Worm (Caenorhabditis elegans) whole organism, L1 larva: ENCODE results near the gene F10A3.12.

Experiments
- C16A3.4 ChIP-seq: fragments of 150-350 bp; optimal IDR thresholded peaks from 2 replicates; lab custom pipeline; 2014; ENCODE audit warnings: missing biosample characterization, missing genetic modification characterization
- aha-1 ChIP-seq: fragments of 150-350 bp; optimal IDR thresholded peaks from 2 replicates; lab custom pipeline; 2014; ENCODE audit warnings: missing biosample characterization, missing genetic modification characterization
- blmp-1 ChIP-seq: fragments of 150-350 bp; optimal IDR thresholded peaks from 2 replicates; lab custom pipeline; 2014; ENCODE audit warnings: missing biosample characterization, missing genetic modification characterization
- ceh-82 ChIP-seq, 3 experiments: fragments of 150-350 bp in 1 of 3; sonication (generic microtip) in 2 of 3; optimal IDR thresholded peaks; 2 replicates each; lab custom pipeline; 2014 to 2017; ENCODE audit warnings: missing biosample characterization in 3 of 3, missing genetic modification characterization in 3 of 3
- dpl-1 ChIP-seq, 3 experiments: fragments of 150-350 bp in 2 of 3; sonication (generic microtip) in 1 of 3; optimal IDR thresholded peaks; 2 replicates each; lab custom pipeline; 2014 to 2017; ENCODE audit warnings: missing biosample characterization in 3 of 3, missing genetic modification characterization in 3 of 3, missing genetic modification reagents in 3 of 3
- efl-1 ChIP-seq, 4 experiments: fragments of 150-350 bp; optimal IDR thresholded peaks in 3 of 4; peaks in 1 of 4; 1 replicate in 1 of 4; 2 replicates in 3 of 4; lab custom pipeline; 2014; ENCODE audit warnings: missing biosample characterization in 2 of 4, missing genetic modification characterization in 2 of 4, missing genetic modification reagents in 2 of 4
- elt-3 ChIP-seq, 6 experiments: fragments of 150-350 bp in 1 of 6; sonication (generic microtip); optimal IDR thresholded peaks; 2 replicates each; lab custom pipeline; 2017 to 2018; ENCODE audit warnings: missing biosample characterization in 6 of 6, missing genetic modification characterization in 6 of 6, inconsistent platforms in 1 of 6
- fkh-4 ChIP-seq: sonication (generic microtip); optimal IDR thresholded peaks from 2 replicates; lab custom pipeline; 2016; ENCODE audit warnings: missing compliant biosample characterization, missing genetic modification characterization, borderline replicate concordance
- grh-1 ChIP-seq: fragments of 200-800 bp; sonication (Bioruptor generic); IDR thresholded peaks from 2 replicates; pipeline ENCODE4 v1.3.6; 2022; ENCODE audit warnings: missing genetic modification reagents, missing genetic modification characterization, missing compliant biosample characterization
- jun-1 ChIP-seq: fragments of 150-350 bp; optimal IDR thresholded peaks from 2 replicates; lab custom pipeline; 2014; ENCODE audit warnings: missing biosample characterization, missing genetic modification reagents, missing genetic modification characterization
- lin-14 ChIP-seq: fragments of 200-800 bp; sonication (Bioruptor generic); optimal IDR thresholded peaks from 2 replicates; lab custom pipeline; 2018; ENCODE audit warnings: mild to moderate bottlenecking, missing genetic modification characterization, moderate library complexity, missing compliant biosample characterization
- lin-35 ChIP-seq, 2 experiments: fragments of 150-350 bp; optimal IDR thresholded peaks; 2 replicates each; lab custom pipeline; 2014; ENCODE audit warnings: missing biosample characterization in 2 of 2, missing genetic modification characterization in 2 of 2, missing genetic modification reagents in 2 of 2
- lin-39 ChIP-seq: fragments of 150-350 bp; optimal IDR thresholded peaks from 2 replicates; lab custom pipeline; 2014; ENCODE audit warnings: missing biosample characterization, missing genetic modification reagents, missing genetic modification characterization
- lsy-2 ChIP-seq, 2 experiments: fragments of 150-350 bp; optimal IDR thresholded peaks; 2 replicates each; lab custom pipeline; 2014; ENCODE audit warnings: missing biosample characterization in 2 of 2, missing genetic modification characterization in 2 of 2
- mdl-1 ChIP-seq, 2 experiments: fragments of 150-350 bp; optimal IDR thresholded peaks; 2 replicates each; lab custom pipeline; 2014 to 2017; ENCODE audit warnings: missing biosample characterization in 2 of 2, missing genetic modification characterization in 2 of 2, inconsistent platforms in 1 of 2
- nhr-11 ChIP-seq: fragments of 150-350 bp; optimal IDR thresholded peaks from 2 replicates; lab custom pipeline; 2014; ENCODE audit warnings: missing biosample characterization, missing genetic modification characterization
- nhr-19 ChIP-seq: fragments of 200-800 bp; sonication (Bioruptor generic); conservative IDR thresholded peaks from 2 replicates; pipeline ENCODE4 v1.3.6; 2022; ENCODE audit warnings: missing genetic modification characterization, missing compliant biosample characterization
- nhr-20 ChIP-seq: sonication (generic microtip); optimal IDR thresholded peaks from 2 replicates; lab custom pipeline; 2016; ENCODE audit warnings: mild to moderate bottlenecking, missing genetic modification characterization, missing compliant biosample characterization
- nhr-237 ChIP-seq: fragments of 150-350 bp; optimal IDR thresholded peaks from 2 replicates; lab custom pipeline; 2014; ENCODE audit warnings: missing biosample characterization, missing genetic modification characterization
- nhr-71 ChIP-seq: sonication (generic microtip); optimal IDR thresholded peaks from 2 replicates; lab custom pipeline; 2016; ENCODE audit warnings: mild to moderate bottlenecking, missing genetic modification characterization, moderate library complexity, missing compliant biosample characterization
- nhr-85 ChIP-seq: sonication (generic microtip); peaks from one replicate; lab custom pipeline; 2016; ENCODE audit warnings: missing genetic modification characterization, inconsistent platforms, missing compliant biosample characterization
- nhr-90 ChIP-seq: sonication (generic microtip); optimal IDR thresholded peaks from 2 replicates; lab custom pipeline; 2016; ENCODE audit warnings: mild to moderate bottlenecking, missing genetic modification characterization, missing compliant biosample characterization; ENCODE audit not compliant: poor library complexity
- snu-23 ChIP-seq: sonication (generic microtip); optimal IDR thresholded peaks from 2 replicates; lab custom pipeline; 2016; ENCODE audit warnings: missing genetic modification characterization, missing compliant biosample characterization
- zag-1 ChIP-seq: fragments of 150-350 bp; optimal IDR thresholded peaks from 2 replicates; lab custom pipeline; 2014; ENCODE audit warnings: missing biosample characterization, missing genetic modification characterization

Gene F10A3.12

DNA sequence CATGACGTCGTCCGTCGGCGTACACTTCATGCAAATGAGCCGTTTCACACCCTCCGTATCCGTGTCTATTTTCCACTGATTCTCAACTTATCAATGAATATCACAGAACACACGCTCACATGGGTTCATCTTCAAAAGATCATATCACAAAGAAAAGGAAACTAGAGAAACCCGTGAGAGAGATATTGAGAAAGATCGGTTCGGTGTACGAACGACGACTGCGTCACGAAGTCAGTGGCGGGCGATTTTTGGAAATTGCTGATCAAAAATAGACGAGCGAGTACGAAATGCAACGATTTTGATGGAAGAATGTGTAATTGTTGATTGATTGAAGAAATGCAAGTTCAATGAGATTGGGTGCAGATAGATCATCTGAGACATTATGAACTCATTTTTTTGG, 49.5 kb downstream of the F10A3.12 start:
- peak in 1 of 2 experiments; percentile 14 for TF ChIP-seq lsy-2 (tag; optimal IDR thresholded peaks at IDR 0.05; lab: Kevin White, UChicago)
- TF ChIP-seq blmp-1 (tag; lab: Kevin White, UChicago): peak; percentile 85
- TF ChIP-seq nhr-20 (tag; lab: Kevin White, UChicago): peak; percentile 86
- peak; percentile 76 for TF ChIP-seq lin-14 (GFP tag; lab: Kevin White, UChicago)
- TF ChIP-seq nhr-11 (tag; lab: Kevin White, UChicago): no peak
- peak; percentile 39; the same call in 1 of the 2 replicates for TF ChIP-seq grh-1 (GFP tag; lab: Robert Waterston, UW)
- TF ChIP-seq lin-39 (tag; lab: Kevin White, UChicago): no peak
- peak in 1 of 3 experiments; percentile 3 for TF ChIP-seq dpl-1 (GFP tag; optimal IDR thresholded peaks at IDR 0.05; lab: Kevin White, UChicago)
- peak in 1 of 2 experiments; percentile 9 for TF ChIP-seq mdl-1 (tag; optimal IDR thresholded peaks at IDR 0.05; lab: Kevin White, UChicago)
- TF ChIP-seq snu-23 (GFP tag; lab: Kevin White, UChicago): peak; percentile 64
- no peak for TF ChIP-seq aha-1 (tag; lab: Kevin White, UChicago)
- peak; percentile 96 for TF ChIP-seq nhr-85 (tag; lab: Kevin White, UChicago)
- no peak for TF ChIP-seq ceh-82 (tag; optimal IDR thresholded peaks at IDR 0.05; lab: Kevin White, UChicago)
- TF ChIP-seq nhr-237 (tag; lab: Kevin White, UChicago): no peak
- peak in 1 of 2 experiments; percentile 42 for TF ChIP-seq lin-35 (GFP tag; optimal IDR thresholded peaks at IDR 0.05; lab: Kevin White, UChicago)
- TF ChIP-seq nhr-71 (tag; lab: Kevin White, UChicago): peak; percentile 69
- peak; percentile 10 for TF ChIP-seq nhr-90 (tag; lab: Kevin White, UChicago)
- no peak for TF ChIP-seq efl-1 (optimal IDR thresholded peaks at IDR 0.05; lab: Kevin White, UChicago)
- TF ChIP-seq efl-1 (GFP tag; optimal IDR thresholded peaks at IDR 0.05 in 1 of 2; lab: Kevin White, UChicago): no peak
- TF ChIP-seq elt-3 (tag; optimal IDR thresholded peaks at IDR 0.05; lab: Kevin White, UChicago): peak in 5 of 6 experiments; percentile 67 to 92 (median 79)
- TF ChIP-seq nhr-19 (GFP tag; lab: Robert Waterston, UW): peak; percentile 75

- peak; percentile 19; the same call in 1 of the 2 replicates for TF ChIP-seq nhr-19 (GFP tag; lab: Robert Waterston, UW)
- TF ChIP-seq C16A3.4 (tag; lab: Kevin White, UChicago): no peak
- TF ChIP-seq blmp-1 (tag; lab: Kevin White, UChicago): peak; percentile 38
- no peak for TF ChIP-seq jun-1
- peak in 2 of 6 experiments; percentile 5 to 69 for TF ChIP-seq elt-3 (tag; optimal IDR thresholded peaks at IDR 0.05; lab: Kevin White, UChicago)
- peak in 1 of 2 experiments; percentile 35 for TF ChIP-seq lsy-2 (tag; optimal IDR thresholded peaks at IDR 0.05; lab: Kevin White, UChicago)
- peak in 1 of 2 experiments; percentile 9 for TF ChIP-seq lin-35 (GFP tag; optimal IDR thresholded peaks at IDR 0.05; lab: Kevin White, UChicago)
- no peak for TF ChIP-seq aha-1 (tag; lab: Kevin White, UChicago)
- no peak for TF ChIP-seq zag-1 (tag; lab: Kevin White, UChicago)
- TF ChIP-seq fkh-4 (tag; lab: Kevin White, UChicago): no peak
These were observed 50.7 kb downstream of the F10A3.12 start, which contains the start of gene F11A5.9 for ce11 chrV:16214505-16214904. TSS of gene F11A5.9 (plus strand) at chrV:16214890.
